Worm (Caenorhabditis elegans) whole organism, L4/young adult: ENCODE measurements around the gene flh-3.
A peak's percentile ranks its signal among the peaks of the same experiment; 100 is the strongest.
"Not testable (repeated sequence)": the region's sequence is repeated elsewhere in the genome, so short reads cannot be mapped to it uniquely, and the experiment has no call there.

Experiments
- W03F9.2 ChIP-seq: fragments of 150-350 bp; optimal IDR thresholded peaks from 2 replicates; lab custom pipeline; 2014; ENCODE audit warnings: missing biosample characterization, missing genetic modification characterization
- dao-5 ChIP-seq: sonication (generic microtip); optimal IDR thresholded peaks from 2 replicates; lab custom pipeline; 2016; ENCODE audit warnings: missing genotype, missing genetic modification characterization, moderate library complexity, missing compliant biosample characterization
- him-1 ChIP-seq: sonication (generic microtip); optimal IDR thresholded peaks from 2 replicates; lab custom pipeline; 2016; ENCODE audit warnings: missing genotype, missing genetic modification reagents, missing genetic modification characterization, missing compliant biosample characterization

Gene flh-3

ce11 chrIV:9269796-9270195, at the start of gene flh-3:
Gene flh-3, plus strand, starts transcription at chrIV:9270096.
- TF ChIP-seq him-1 (tag; lab: Kevin White, UChicago) (no peak), dao-5 (no peak), W03F9.2 (tag; lab: Kevin White, UChicago) (no peak)

ce11 chrIV:9224825-9225224, 45.1 kb upstream of the flh-3 start, which contains the start of gene C46C2.3:
Gene C46C2.3, plus strand, starts transcription at chrIV:9225125.
- TF ChIP-seq him-1 (tag; lab: Kevin White, UChicago) (no peak), dao-5 (no peak), W03F9.2 (tag; lab: Kevin White, UChicago) (no peak)

ce11 chrIV:9227650-9228049, 42.2 kb upstream of the flh-3 start:
- TF ChIP-seq W03F9.2 (tag; lab: Kevin White, UChicago) = no peak
- TF ChIP-seq him-1 (tag; lab: Kevin White, UChicago) = no peak
- TF ChIP-seq dao-5 = no peak

- TF ChIP-seq him-1 (tag; lab: Kevin White, UChicago) (no peak), dao-5 (no peak), W03F9.2 (tag; lab: Kevin White, UChicago) (no peak)
Observed at ce11 chrIV:9232421-9233141, 37.3 kb upstream of the flh-3 start, which contains the start of gene Y11D7A.3. Gene Y11D7A.3, plus strand, starts transcription at chrIV:9233091.

- TF ChIP-seq dao-5 (no peak), him-1 (tag; lab: Kevin White, UChicago) (no peak), W03F9.2 (tag; lab: Kevin White, UChicago) (no peak)
Observed at ce11 chrIV:9239151-9239550, 30.7 kb upstream of the flh-3 start.

- TF ChIP-seq him-1 (tag; lab: Kevin White, UChicago) (no peak), dao-5 (no peak), W03F9.2 (tag; lab: Kevin White, UChicago) (no peak)
Observed at ce11 chrIV:9243670-9244069, 26.2 kb upstream of the flh-3 start, which contains the start of gene rab-28. Gene rab-28, minus strand, starts transcription at chrIV:9244012.

- TF ChIP-seq W03F9.2 (tag; lab: Kevin White, UChicago) (no peak), dao-5 (no peak), him-1 (tag; lab: Kevin White, UChicago) (no peak)
Observed at ce11 chrIV:9245423-9245822, 24.5 kb upstream of the flh-3 start, which contains the start of gene Y11D7A.5. Gene Y11D7A.5, minus strand, starts transcription at chrIV:9245523.

- not testable (repeated sequence) for TF ChIP-seq dao-5; W03F9.2 (tag; lab: Kevin White, UChicago); him-1 (tag; lab: Kevin White, UChicago)
Observed at ce11 chrIV:9249219-9249618, 20.7 kb upstream of the flh-3 start, which contains the start of gene Y11D7A.7. Gene Y11D7A.7, plus strand, starts transcription at chrIV:9249519.

ce11 chrIV:9251079-9251478, 18.8 kb upstream of the flh-3 start, which contains the start of gene Y11D7A.8:
Gene Y11D7A.8, plus strand, starts transcription at chrIV:9251379.
- TF ChIP-seq him-1 (tag; lab: Kevin White, UChicago) = no peak
- no peak for TF ChIP-seq W03F9.2 (tag; lab: Kevin White, UChicago)
- TF ChIP-seq dao-5 = no peak

ce11 chrIV:9256017-9256416, 13.9 kb upstream of the flh-3 start, which contains the start of gene Y11D7A.9:
Gene Y11D7A.9, minus strand, starts transcription at chrIV:9256117.
- TF ChIP-seq dao-5 (no peak), him-1 (tag; lab: Kevin White, UChicago) (no peak), W03F9.2 (tag; lab: Kevin White, UChicago) (no peak)

ce11 chrIV:9256865-9257264, 13.0 kb upstream of the flh-3 start:
- no peak for TF ChIP-seq him-1 (tag; lab: Kevin White, UChicago)
- no peak for TF ChIP-seq W03F9.2 (tag; lab: Kevin White, UChicago)
- no peak for TF ChIP-seq dao-5

ce11 chrIV:9258547-9258946, 11.3 kb upstream of the flh-3 start:
- TF ChIP-seq dao-5 (no peak), him-1 (tag; lab: Kevin White, UChicago) (no peak)

ce11 chrIV:9259687-9260086, 10.2 kb upstream of the flh-3 start, which contains the start of gene Y11D7A.10:
Gene Y11D7A.10, minus strand, starts transcription at chrIV:9259768.
- TF ChIP-seq dao-5 (no peak), W03F9.2 (tag; lab: Kevin White, UChicago) (no peak)

ce11 chrIV:9260334-9260733, 9.6 kb upstream of the flh-3 start:
- no peak for TF ChIP-seq him-1 (tag; lab: Kevin White, UChicago)
- TF ChIP-seq W03F9.2 (tag; lab: Kevin White, UChicago) = peak; percentile 17
